Fruit fly (Drosophila melanogaster): ENCODE measurements around the gene CG1695.

CG1695 gene

DNA sequence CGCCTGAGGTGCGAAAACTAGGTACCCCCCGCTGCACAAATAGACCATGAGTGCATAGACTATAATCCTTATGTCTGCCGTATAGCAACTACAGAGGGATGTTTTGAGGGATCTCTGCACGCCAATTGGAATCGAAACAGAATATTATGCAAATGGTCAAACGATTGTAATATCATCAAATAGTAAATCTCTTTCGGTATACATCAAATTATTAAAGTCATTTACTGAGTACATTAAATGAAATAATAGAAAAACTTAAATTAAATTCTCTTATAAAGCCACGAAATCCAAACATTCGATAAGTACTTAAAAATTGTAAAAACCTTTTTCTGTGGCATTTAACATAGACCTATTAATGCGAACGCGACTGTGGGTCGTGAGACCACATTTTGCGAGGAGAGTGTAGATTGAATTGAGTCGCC, 55.0 kb downstream of the CG1695 start (continued):
- peak; percentile 54 for TF ChIP-seq CG10147 (GFP tag; optimal IDR thresholded peaks at IDR 0.05)
- no peak for TF ChIP-seq kah (GFP tag; optimal IDR thresholded peaks at IDR 0.05)
- TF ChIP-seq hbn (GFP tag; IDR thresholded peaks at IDR 0.05; ENCODE audit: partially characterized antibody) = no peak
- TF ChIP-seq Sry-β (GFP tag; optimal IDR thresholded peaks at IDR 0.05) = peak; percentile 5
- no peak for TF ChIP-seq sob (GFP tag; IDR thresholded peaks at IDR 0.05)
- TF ChIP-seq Pdp1 (GFP tag; optimal IDR thresholded peaks at IDR 0.05) = peak; percentile 21 to 34
- peak; percentile 27; the same call in 1 of the 2 replicates for TF ChIP-seq Rfx (GFP tag; IDR thresholded peaks at IDR 0.05)
- no peak for TF ChIP-seq Bdp1 (GFP tag; optimal IDR thresholded peaks at IDR 0.05)
- peak; percentile 67 for TF ChIP-seq nerfin-1 (tag; optimal IDR thresholded peaks at IDR 0.05)
- no peak for TF ChIP-seq NC2β (GFP tag; optimal IDR thresholded peaks at IDR 0.05)
- no peak for TF ChIP-seq CG7372 (GFP tag; IDR thresholded peaks at IDR 0.05)
- peak; percentile 11 for TF ChIP-seq Abd-B (GFP tag; optimal IDR thresholded peaks at IDR 0.05)
- TF ChIP-seq Stat92E (GFP tag; optimal IDR thresholded peaks at IDR 0.05) = no peak
- TF ChIP-seq CG3995 (GFP tag; optimal IDR thresholded peaks at IDR 0.05) = peak; percentile 8
- TF ChIP-seq CG8388 (GFP tag; optimal IDR thresholded peaks at IDR 0.05) = peak; percentile 58
- no peak for TF ChIP-seq pan (optimal IDR thresholded peaks at IDR 0.05)
- peak in 1 of 2 experiments; percentile 32 for TF ChIP-seq pan (GFP tag; optimal IDR thresholded peaks at IDR 0.05 in 1 of 2, IDR thresholded peaks at IDR 0.05 in 1 of 2)
- TF ChIP-seq CG4282 (GFP tag; optimal IDR thresholded peaks at IDR 0.05) = no peak
- no peak for TF ChIP-seq sc (optimal IDR thresholded peaks at IDR 0.05)
- TF ChIP-seq sc (GFP tag; optimal IDR thresholded peaks at IDR 0.05) = peak; percentile 46
- peak; percentile 50 for TF ChIP-seq az2 (GFP tag; optimal IDR thresholded peaks at IDR 0.05)
- peak; percentile 17 for TF ChIP-seq Lhr (GFP tag; optimal IDR thresholded peaks at IDR 0.05)
- peak; percentile 79 for TF ChIP-seq CG17361 (GFP tag; IDR thresholded peaks at IDR 0.05)
- TF ChIP-seq CG1832 (GFP tag; optimal IDR thresholded peaks at IDR 0.05) = no peak
- no peak for TF ChIP-seq CG14050 (GFP tag; IDR thresholded peaks at IDR 0.05)
- peak; percentile 1 for TF ChIP-seq CG30020 (tag; optimal IDR thresholded peaks at IDR 0.05)
- peak; percentile 49 for TF ChIP-seq Max (GFP tag; optimal IDR thresholded peaks at IDR 0.05)
- TF ChIP-seq bsh (GFP tag; optimal IDR thresholded peaks at IDR 0.05) = peak; percentile 34 to 46
- TF ChIP-seq CG30431 (GFP tag; optimal IDR thresholded peaks at IDR 0.05) = peak; percentile 44
- peak; percentile 19 for TF ChIP-seq Vsx1 (GFP tag; optimal IDR thresholded peaks at IDR 0.05)
- TF ChIP-seq CG11093 (GFP tag; IDR thresholded peaks at IDR 0.05) = 0 out of 3 replicates have a peak, but pooled peaks have one; percentile 37
- TF ChIP-seq Ada2b (GFP tag; IDR thresholded peaks at IDR 0.05) = no peak
- TF ChIP-seq CG2202 (tag; optimal IDR thresholded peaks at IDR 0.05) = peak; percentile 33
- TF ChIP-seq pho (GFP tag; optimal IDR thresholded peaks at IDR 0.05) = peak; percentile 4
- TF ChIP-seq CG15011 (GFP tag; optimal IDR thresholded peaks at IDR 0.05) = peak; percentile 50
- peak; percentile 69 for TF ChIP-seq CG31441 (GFP tag; IDR thresholded peaks at IDR 0.05)
- no peak for TF ChIP-seq CG7745 (tag; optimal IDR thresholded peaks at IDR 0.05)
- TF ChIP-seq pum (GFP tag; optimal IDR thresholded peaks at IDR 0.05) = peak; percentile 21
- TF ChIP-seq kay (GFP tag; optimal IDR thresholded peaks at IDR 0.05) = peak; percentile 42
- TF ChIP-seq Dek (tag; optimal IDR thresholded peaks at IDR 0.05) = peak; percentile 32
- no peak for TF ChIP-seq CG10462 (GFP tag; optimal IDR thresholded peaks at IDR 0.05)
- TF ChIP-seq hth (optimal IDR thresholded peaks at IDR 0.05) = no peak
- TF ChIP-seq lmd (GFP tag; IDR thresholded peaks at IDR 0.05) = peak; percentile 46
- peak; percentile 11 for TF ChIP-seq CG18011 (GFP tag; optimal IDR thresholded peaks at IDR 0.05)
- no peak for TF ChIP-seq CG9876 (GFP tag; optimal IDR thresholded peaks at IDR 0.05)
- no peak for TF ChIP-seq cg (GFP tag; optimal IDR thresholded peaks at IDR 0.05)
- TF ChIP-seq eyg (GFP tag; optimal IDR thresholded peaks at IDR 0.05) = no peak
- peak; percentile 37 for TF ChIP-seq CG15696 (tag; optimal IDR thresholded peaks at IDR 0.05)
- TF ChIP-seq Meics (GFP tag; optimal IDR thresholded peaks at IDR 0.05) = peak; percentile 57
- TF ChIP-seq Atf-2 (GFP tag; optimal IDR thresholded peaks at IDR 0.05) = no peak
- TF ChIP-seq eve (GFP tag; optimal IDR thresholded peaks at IDR 0.05) = peak in 1 of 2 experiments; percentile 94

All from whole organism, embryonic.